Worm (Caenorhabditis elegans): ENCODE results near the gene T26C11.8.

- no peak for TF ChIP-seq blmp-1 (tag; optimal IDR thresholded peaks at IDR 0.05)
- no peak for TF ChIP-seq efl-3 (GFP tag; optimal IDR thresholded peaks at IDR 0.05)
- TF ChIP-seq egl-27 (tag; optimal IDR thresholded peaks at IDR 0.05), result no peak
- no peak for TF ChIP-seq elt-3 (tag; optimal IDR thresholded peaks at IDR 0.05)
These were observed 44.4 kb upstream of the T26C11.8 start, which contains the start of gene C14E2.7 for ce11 chrX:1816106-1816505.
